Worm (Caenorhabditis elegans) whole organism, L2 larva: Measurements from ENCODE around the gene Y24F12A.1.

Experiments used
- C34F6.9 ChIP-seq: fragments of 150-350 bp; optimal IDR thresholded peaks from 2 replicates; lab custom pipeline; 2014; ENCODE audit warnings: missing biosample characterization, missing genetic modification characterization
- F13H6.1 ChIP-seq: sonication (generic microtip); optimal IDR thresholded peaks from 2 replicates; lab custom pipeline; 2016; ENCODE audit warnings: missing genetic modification characterization, missing compliant biosample characterization
- R02D3.7 ChIP-seq: fragments of 150-350 bp; optimal IDR thresholded peaks from 2 replicates; lab custom pipeline; 2014; ENCODE audit warnings: missing biosample characterization, missing genetic modification characterization
- ZK546.5 ChIP-seq: sonication (generic microtip); optimal IDR thresholded peaks from 2 replicates; lab custom pipeline; 2017; ENCODE audit warnings: missing biosample characterization, missing genetic modification characterization
- alr-1 ChIP-seq: fragments of 150-350 bp; optimal IDR thresholded peaks from 2 replicates; lab custom pipeline; 2014; ENCODE audit warnings: missing biosample characterization, missing genetic modification characterization
- aly-2 ChIP-seq: fragments of 150-350 bp; optimal IDR thresholded peaks from 2 replicates; lab custom pipeline; 2014; ENCODE audit warnings: missing biosample characterization, missing genetic modification characterization
- blmp-1 ChIP-seq: sonication (generic microtip); optimal IDR thresholded peaks from 2 replicates; lab custom pipeline; 2017; ENCODE audit warnings: missing genetic modification characterization, mild to moderate bottlenecking, missing compliant biosample characterization, antibody characterized with exemption, moderate library complexity; ENCODE audit not compliant: insufficient read depth
- ceh-16 ChIP-seq: fragments of 150-350 bp; optimal IDR thresholded peaks from 2 replicates; lab custom pipeline; 2014; ENCODE audit warnings: missing biosample characterization, missing genetic modification characterization
- crh-2 ChIP-seq: sonication (generic microtip); optimal IDR thresholded peaks from 2 replicates; lab custom pipeline; 2017; ENCODE audit warnings: missing biosample characterization, missing genetic modification characterization
- elt-1 ChIP-seq: fragments of 150-350 bp; optimal IDR thresholded peaks from 2 replicates; lab custom pipeline; 2014; ENCODE audit warnings: missing biosample characterization, missing genetic modification characterization
- elt-3 ChIP-seq: sonication (generic microtip); optimal IDR thresholded peaks from 2 replicates; lab custom pipeline; 2017; ENCODE audit warnings: missing biosample characterization, missing genetic modification characterization
- fos-1 ChIP-seq: fragments of 150-350 bp; optimal IDR thresholded peaks from 2 replicates; lab custom pipeline; 2014; ENCODE audit warnings: missing biosample characterization, missing genetic modification characterization
- gmeb-1 ChIP-seq: fragments of 150-350 bp; optimal IDR thresholded peaks from 2 replicates; lab custom pipeline; 2014; ENCODE audit warnings: missing biosample characterization, missing genetic modification characterization
- lin-13 ChIP-seq: fragments of 150-350 bp; optimal IDR thresholded peaks from 2 replicates; lab custom pipeline; 2014; ENCODE audit warnings: missing biosample characterization, missing genetic modification reagents, missing genetic modification characterization
- lin-39 ChIP-seq: fragments of 150-350 bp; optimal IDR thresholded peaks from 2 replicates; lab custom pipeline; 2014; ENCODE audit warnings: missing biosample characterization, missing genetic modification reagents, missing genetic modification characterization
- lsy-2 ChIP-seq, 2 experiments: fragments of 150-350 bp in 1 of 2; sonication (generic microtip) in 1 of 2; optimal IDR thresholded peaks; 2 replicates each; lab custom pipeline; 2014 to 2017; ENCODE audit warnings: missing biosample characterization in 2 of 2, missing genetic modification characterization in 2 of 2
- mbf-1 ChIP-seq: sonication (generic microtip); optimal IDR thresholded peaks from 2 replicates; lab custom pipeline; 2017; ENCODE audit warnings: missing biosample characterization, missing genetic modification characterization
- mdl-1 ChIP-seq, 2 experiments: fragments of 150-350 bp in 1 of 2; sonication (generic microtip) in 1 of 2; optimal IDR thresholded peaks; 2 replicates each; lab custom pipeline; 2017; ENCODE audit warnings: missing biosample characterization in 2 of 2, missing genetic modification characterization in 2 of 2
- nhr-10 ChIP-seq: sonication (generic microtip); optimal IDR thresholded peaks from 2 replicates; lab custom pipeline; 2017; ENCODE audit warnings: missing biosample characterization, missing genetic modification characterization
- nhr-11 ChIP-seq: fragments of 150-350 bp; optimal IDR thresholded peaks from 2 replicates; lab custom pipeline; 2014; ENCODE audit warnings: missing biosample characterization, missing genetic modification characterization
- nhr-129 ChIP-seq: fragments of 150-350 bp; optimal IDR thresholded peaks from 2 replicates; lab custom pipeline; 2014; ENCODE audit warnings: missing biosample characterization, missing genetic modification characterization
- nhr-23 ChIP-seq: fragments of 150-350 bp; optimal IDR thresholded peaks from 2 replicates; lab custom pipeline; 2014; ENCODE audit warnings: missing biosample characterization, missing genetic modification reagents, missing genetic modification characterization
- nhr-237 ChIP-seq: fragments of 150-350 bp; optimal IDR thresholded peaks from 2 replicates; lab custom pipeline; 2014; ENCODE audit warnings: missing biosample characterization, missing genetic modification characterization
- nhr-25 ChIP-seq: fragments of 150-350 bp; sonication (generic microtip); optimal IDR thresholded peaks from 3 replicates; lab custom pipeline; 2014; ENCODE audit warnings: missing biosample characterization, missing genetic modification characterization
- nhr-6 ChIP-seq: fragments of 150-350 bp; optimal IDR thresholded peaks from 2 replicates; lab custom pipeline; 2014; ENCODE audit warnings: missing biosample characterization, missing genetic modification characterization
- nhr-77 ChIP-seq: fragments of 150-350 bp; optimal IDR thresholded peaks from 2 replicates; lab custom pipeline; 2014; ENCODE audit warnings: missing biosample characterization, missing genetic modification characterization
- peb-1 ChIP-seq: fragments of 150-350 bp; optimal IDR thresholded peaks from 2 replicates; lab custom pipeline; 2014; ENCODE audit warnings: missing biosample characterization, missing genetic modification characterization
- sem-4 ChIP-seq: fragments of 150-350 bp; optimal IDR thresholded peaks from 2 replicates; lab custom pipeline; 2014; ENCODE audit warnings: missing biosample characterization, missing genetic modification reagents, missing genetic modification characterization
- skn-1 ChIP-seq: sonication (generic microtip); optimal IDR thresholded peaks from 2 replicates; lab custom pipeline; 2017; ENCODE audit warnings: missing biosample characterization, missing genetic modification characterization
- sma-9 ChIP-seq, 2 experiments: fragments of 150-350 bp in 1 of 2; sonication (generic microtip) in 1 of 2; optimal IDR thresholded peaks; 2 replicates each; lab custom pipeline; 2014 to 2016; ENCODE audit warnings: missing genetic modification characterization in 2 of 2, mild to moderate bottlenecking in 1 of 2, missing biosample characterization in 1 of 2, missing compliant biosample characterization in 1 of 2, missing genetic modification reagents in 1 of 2, moderate library complexity in 1 of 2
- unc-39 ChIP-seq: fragments of 150-350 bp; optimal IDR thresholded peaks from 2 replicates; lab custom pipeline; 2014; ENCODE audit warnings: missing biosample characterization, missing genetic modification characterization
- unc-55 ChIP-seq: fragments of 150-350 bp; sonication (generic microtip); optimal IDR thresholded peaks from 3 replicates; lab custom pipeline; 2014; ENCODE audit warnings: missing biosample characterization, missing genetic modification reagents, missing genetic modification characterization
- unc-62 ChIP-seq: fragments of 150-350 bp; optimal IDR thresholded peaks from 2 replicates; lab custom pipeline; 2014; ENCODE audit warnings: missing biosample characterization, missing genetic modification reagents, missing genetic modification characterization
- zag-1 ChIP-seq: fragments of 150-350 bp; optimal IDR thresholded peaks from 2 replicates; lab custom pipeline; 2014; ENCODE audit warnings: missing biosample characterization, missing genetic modification characterization
- ztf-1 ChIP-seq: fragments of 200-800 bp; sonication (Bioruptor generic); conservative IDR thresholded peaks from 2 replicates; pipeline ENCODE4 v1.3.6; 2022; ENCODE audit warnings: missing genetic modification characterization, missing compliant biosample characterization
- ztf-11 ChIP-seq: sonication (generic microtip); optimal IDR thresholded peaks from 2 replicates; lab custom pipeline; 2017; ENCODE audit warnings: missing biosample characterization, missing genetic modification characterization
- ztf-4 ChIP-seq: fragments of 150-350 bp; optimal IDR thresholded peaks from 2 replicates; lab custom pipeline; 2014; ENCODE audit warnings: missing biosample characterization, missing genetic modification characterization

Gene Y24F12A.1

DNA sequence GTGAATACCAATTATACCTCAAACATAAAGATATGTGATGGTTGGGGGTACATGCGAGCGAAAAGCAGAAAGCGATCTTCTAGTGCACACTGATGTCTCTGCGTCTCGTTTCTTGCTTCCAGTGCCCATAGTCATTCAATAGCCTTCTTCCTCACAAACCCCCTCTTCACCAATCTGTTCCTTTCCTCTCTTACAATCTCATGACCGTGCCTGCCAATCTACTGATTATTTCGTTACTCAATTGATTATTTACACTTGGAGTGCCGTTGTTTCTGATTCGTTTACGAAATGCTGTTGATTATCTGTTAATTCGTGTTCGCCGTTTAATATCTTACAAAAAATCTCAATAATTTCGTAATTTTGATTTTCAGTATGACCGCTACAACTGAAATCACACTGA lies 20.2 kb upstream of the Y24F12A.1 start:
- TF ChIP-seq nhr-237 (tag; lab: Kevin White, UChicago): no peak
- peak; percentile 10 for TF ChIP-seq nhr-129 (tag; lab: Kevin White, UChicago)
- TF ChIP-seq elt-3: no peak
- TF ChIP-seq, all 48 proteins: peak for 1

DNA sequence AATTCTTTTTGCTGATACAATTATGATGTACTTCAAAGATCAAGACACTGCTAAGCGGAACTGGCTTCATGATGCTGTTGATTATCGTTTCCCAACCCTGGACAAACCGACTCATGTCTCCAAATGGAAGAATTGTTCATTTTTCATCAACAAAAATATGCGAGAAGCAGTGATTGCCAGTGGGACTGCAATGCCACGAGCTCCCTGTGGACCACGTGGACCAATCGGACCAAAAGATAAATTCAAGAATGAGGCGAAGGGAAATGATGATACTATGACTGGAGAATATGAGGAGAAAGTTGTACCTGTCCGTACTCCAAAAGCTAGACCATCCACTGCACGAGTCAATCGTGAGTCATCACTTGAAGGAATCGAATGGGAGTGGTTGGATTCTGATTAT lies 18.6 kb upstream of the Y24F12A.1 start:
- TF ChIP-seq alr-1 (tag; lab: Kevin White, UChicago): no peak
- no peak for TF ChIP-seq gmeb-1 (tag; lab: Kevin White, UChicago)

DNA sequence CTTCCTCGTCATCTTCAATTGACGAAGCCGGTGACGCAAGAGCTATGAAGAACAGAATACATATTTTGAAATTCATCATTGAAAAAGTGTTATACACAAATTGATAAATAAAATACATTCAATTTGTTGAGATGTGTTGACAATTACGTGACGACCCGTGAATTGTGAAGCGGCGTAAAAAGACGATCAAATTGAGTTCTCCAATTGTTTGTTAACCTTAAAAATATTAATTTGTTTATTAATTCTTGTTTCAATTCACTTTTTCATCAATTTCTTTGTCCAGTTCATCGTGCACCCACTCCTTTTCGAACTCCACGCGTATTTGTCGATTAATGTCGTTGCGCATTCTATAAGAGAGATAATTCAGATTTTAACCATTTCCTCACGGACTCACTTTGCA lies 12.9 kb upstream of the Y24F12A.1 start, which contains the start of gene spe-36:
Gene spe-36, minus strand, starts transcription at position 101 of the 400 bp plus-strand sequence.
- TF ChIP-seq nhr-10 (no peak), blmp-1 (no peak), R02D3.7 (no peak), nhr-11 (tag; lab: Kevin White, UChicago) (no peak), lin-13 (GFP tag; lab: Kevin White, UChicago) (no peak), ztf-1 (GFP tag; lab: Robert Waterston, UW) (no peak), zag-1 (tag; lab: Kevin White, UChicago) (no peak), skn-1 (tag; lab: Kevin White, UChicago) (no peak)

DNA sequence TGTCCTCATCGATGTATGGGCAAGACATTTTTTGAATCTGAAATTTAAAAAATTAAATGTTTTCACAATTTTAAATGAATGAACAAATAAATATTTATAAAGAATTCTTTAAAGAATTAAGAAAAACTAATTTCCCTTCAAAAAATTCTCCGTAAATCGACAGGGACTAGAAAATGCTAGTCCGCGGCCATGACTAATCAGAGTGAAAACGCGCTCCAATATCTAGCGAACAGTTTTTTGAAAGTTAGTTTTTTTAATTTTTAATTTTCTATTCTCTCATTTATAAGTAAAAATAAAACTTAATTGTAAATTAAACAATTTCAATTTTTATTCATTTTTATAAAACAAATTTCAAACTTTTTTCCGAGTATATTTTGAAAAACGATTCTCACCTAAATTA lies 12.2 kb upstream of the Y24F12A.1 start:
- TF ChIP-seq sem-4 (tag; lab: Kevin White, UChicago) (no peak), nhr-23 (tag; lab: Kevin White, UChicago) (no peak), ztf-4 (no peak), aly-2 (no peak), nhr-25 (tag; lab: Kevin White, UChicago) (no peak), elt-1 (no peak), mbf-1 (tag; lab: Kevin White, UChicago) (no peak), nhr-10 (no peak), lin-13 (GFP tag; lab: Kevin White, UChicago) (peak; percentile 72), nhr-129 (tag; lab: Kevin White, UChicago) (no peak), lsy-2 (tag; optimal IDR thresholded peaks at IDR 0.05; lab: Kevin White, UChicago) (peak in 1 of 2 experiments; percentile 65), fos-1 (peak; percentile 53), R02D3.7 (no peak), unc-55 (peak; percentile 79), elt-3 (no peak), nhr-77 (tag; lab: Kevin White, UChicago) (no peak), lin-39 (tag; lab: Kevin White, UChicago) (no peak), F13H6.1 (tag; lab: Kevin White, UChicago) (no peak), nhr-11 (tag; lab: Kevin White, UChicago) (no peak), ZK546.5 (tag; lab: Kevin White, UChicago) (no peak), gmeb-1 (tag; lab: Kevin White, UChicago) (peak; percentile 7), unc-39 (tag; lab: Kevin White, UChicago) (no peak), sma-9 (GFP tag; optimal IDR thresholded peaks at IDR 0.05; lab: Kevin White, UChicago) (peak; percentile 51), sma-9 (tag; optimal IDR thresholded peaks at IDR 0.05; lab: Kevin White, UChicago) (no peak), crh-2 (tag; lab: Kevin White, UChicago) (peak; percentile 27), mdl-1 (tag; optimal IDR thresholded peaks at IDR 0.05; lab: Kevin White, UChicago) (no peak), ceh-16 (tag; lab: Kevin White, UChicago) (no peak), zag-1 (tag; lab: Kevin White, UChicago) (no peak), C34F6.9 (peak; percentile 51), nhr-6 (tag; lab: Kevin White, UChicago) (no peak), unc-62 (no peak), ztf-11 (tag; lab: Kevin White, UChicago) (no peak), peb-1 (no peak)
